Fruit fly (Drosophila melanogaster) whole organism, adult: Measurements from ENCODE around the gene CG31021.

ENCODE experiments used
- CG14711 ChIP-seq: fragments of 200-800 bp; sonication (Bioruptor generic); optimal IDR thresholded peaks from 2 replicates; lab custom pipeline; 2018; ENCODE audit warnings: missing biosample characterization, mild to moderate bottlenecking, missing genetic modification characterization, moderate library complexity
- CG1620 ChIP-seq: fragments of 200-800 bp; sonication (Bioruptor generic); optimal IDR thresholded peaks from 2 replicates; lab custom pipeline; 2016; ENCODE audit warnings: missing biosample characterization, missing genetic modification characterization
- CG33017 ChIP-seq: fragments of 200-800 bp; sonication (Bioruptor generic); optimal IDR thresholded peaks from 2 replicates; lab custom pipeline; 2018; ENCODE audit warnings: missing biosample characterization, mild to moderate bottlenecking, missing genetic modification characterization, moderate library complexity
- CG5204 ChIP-seq: fragments of 200-800 bp; sonication (Bioruptor generic); optimal IDR thresholded peaks from 2 replicates; lab custom pipeline; 2016; ENCODE audit warnings: missing biosample characterization, missing genetic modification characterization
- CG7101 ChIP-seq: fragments of 200-800 bp; sonication (Bioruptor generic); optimal IDR thresholded peaks from 2 replicates; lab custom pipeline; 2018; ENCODE audit warnings: missing biosample characterization, mild to moderate bottlenecking, missing genetic modification characterization, moderate library complexity
- Clk ChIP-seq: fragments of 200-800 bp; sonication (Bioruptor generic); optimal IDR thresholded peaks from 2 replicates; lab custom pipeline; 2017; ENCODE audit warnings: missing biosample characterization, missing genetic modification characterization
- Crg-1 ChIP-seq: fragments of 200-800 bp; sonication (Bioruptor generic); optimal IDR thresholded peaks from 2 replicates; lab custom pipeline; 2016; ENCODE audit warnings: missing biosample characterization, missing genetic modification characterization
- Hr96 ChIP-seq: fragments of 200-800 bp; sonication (Bioruptor generic); optimal IDR thresholded peaks from 2 replicates; lab custom pipeline; 2016; ENCODE audit warnings: missing biosample characterization, missing genetic modification characterization
- Mnt ChIP-seq: fragments of 200-800 bp; sonication (Bioruptor generic); optimal IDR thresholded peaks from 2 replicates; lab custom pipeline; 2016; ENCODE audit warnings: missing biosample characterization, mild to moderate bottlenecking, missing genetic modification characterization
- bab1 ChIP-seq: fragments of 200-800 bp; sonication (Bioruptor generic); optimal IDR thresholded peaks from 3 replicates; lab custom pipeline; 2019; ENCODE audit warnings: missing biosample characterization, mild to moderate bottlenecking, missing genetic modification characterization, moderate library complexity
- kay ChIP-seq: fragments of 200-800 bp; sonication (Bioruptor generic); peaks from one replicate; lab custom pipeline; 2016; ENCODE audit warnings: missing biosample characterization, missing genetic modification characterization, borderline replicate concordance
- ovo ChIP-seq: fragments of 200-800 bp; sonication (Bioruptor generic); optimal IDR thresholded peaks from 2 replicates; lab custom pipeline; 2016; ENCODE audit warnings: missing biosample characterization, missing genetic modification characterization
- pad ChIP-seq: fragments of 200-800 bp; sonication (Bioruptor generic); optimal IDR thresholded peaks from 3 replicates; lab custom pipeline; 2017; ENCODE audit warnings: missing biosample characterization, missing genetic modification characterization, mild to moderate bottlenecking, moderate library complexity, missing genetic modification reagents
- tj ChIP-seq: fragments of 200-800 bp; sonication (Bioruptor generic); optimal IDR thresholded peaks from 3 replicates; lab custom pipeline; 2017; ENCODE audit warnings: missing biosample characterization, mild to moderate bottlenecking, missing genetic modification characterization, moderate library complexity

DNA sequence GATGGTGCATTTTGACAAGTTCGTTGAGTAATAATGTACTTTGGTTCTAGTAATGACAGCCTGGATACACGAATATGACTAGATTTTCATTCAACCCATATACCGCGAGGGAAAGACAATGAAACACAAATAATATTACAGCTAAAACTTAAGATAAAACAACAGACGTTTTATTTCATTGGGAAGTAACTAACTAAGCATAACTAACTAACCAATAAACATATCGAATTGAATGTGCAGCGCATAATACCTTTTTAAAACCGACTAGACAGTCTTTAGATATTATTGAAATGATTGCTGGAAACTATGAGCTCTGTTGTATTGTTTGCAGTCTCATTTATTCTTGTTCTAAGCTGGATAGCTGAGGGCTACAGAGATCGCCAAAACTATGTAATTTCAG is 3.9 kb downstream of the CG31021 start, which contains the start of gene CG31016:
- no peak for TF ChIP-seq ovo (GFP tag; lab: Kevin White, UChicago)
- no peak for TF ChIP-seq CG14711 (tag; lab: Kevin White, UChicago)
- TF ChIP-seq CG5204 (GFP tag; lab: Kevin White, UChicago): no peak
- no peak for TF ChIP-seq kay (GFP tag; lab: Kevin White, UChicago)
- TF ChIP-seq Crg-1: no peak
- TF ChIP-seq CG7101 (tag; lab: Kevin White, UChicago): no peak
- no peak for TF ChIP-seq Hr96 (GFP tag; lab: Kevin White, UChicago)
- no peak for TF ChIP-seq CG33017
- TF ChIP-seq Clk (GFP tag; lab: Kevin White, UChicago): no peak
- no peak for TF ChIP-seq Mnt (GFP tag; lab: Kevin White, UChicago)
- no peak for TF ChIP-seq tj
- TF ChIP-seq pad (GFP tag; lab: Kevin White, UChicago): no peak
- no peak for TF ChIP-seq CG1620 (GFP tag; lab: Kevin White, UChicago)
- no peak for TF ChIP-seq bab1 (GFP tag; lab: Kevin White, UChicago)
